Worm (Caenorhabditis elegans): Measurements from ENCODE around the gene str-198.

DNA sequence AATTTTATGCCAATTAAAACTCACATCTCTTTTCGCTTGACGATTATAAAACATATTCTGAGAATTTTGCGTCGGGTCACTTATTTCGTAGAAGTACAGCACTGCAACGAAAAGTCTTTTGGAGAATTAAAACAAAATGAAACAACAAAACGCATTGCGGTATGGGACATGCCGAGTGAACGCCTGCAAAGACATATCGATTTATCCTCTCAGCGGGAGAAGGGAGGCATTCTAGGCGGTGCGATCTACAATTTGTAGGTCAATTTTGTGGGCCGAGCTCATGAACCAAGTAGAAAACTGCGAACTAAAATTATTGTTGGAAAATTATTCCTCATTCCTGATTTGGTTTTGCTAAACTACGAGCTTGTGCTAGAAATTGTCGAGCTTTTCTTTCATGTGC is 5.8 kb downstream of the str-198 start, which contains the start of gene F14H3.3:
- TF ChIP-seq ref-1 (GFP tag; conservative IDR thresholded peaks at IDR 0.05), result no peak
- no peak for TF ChIP-seq flt-1 (GFP tag; IDR thresholded peaks at IDR 0.05)
- no peak for TF ChIP-seq ztf-29 (GFP tag; IDR thresholded peaks at IDR 0.05)
- no peak for TF ChIP-seq med-1 (GFP tag; optimal IDR thresholded peaks at IDR 0.05; ENCODE audit: insufficient read depth)
- TF ChIP-seq tab-1 (GFP tag; IDR thresholded peaks at IDR 0.05), result no peak
- TF ChIP-seq T22C8.4 (GFP tag; IDR thresholded peaks at IDR 0.05), result no peak
- no peak for TF ChIP-seq ztf-23 (GFP tag; IDR thresholded peaks at IDR 0.05)
- no peak for TF ChIP-seq klf-2 (GFP tag; conservative IDR thresholded peaks at IDR 0.05)
- no peak for TF ChIP-seq cog-1 (tag; optimal IDR thresholded peaks at IDR 0.05)

All from whole organism, midembryonic.